Worm (Caenorhabditis elegans) whole organism, L3 larva: ENCODE measurements around the gene Y49F6B.9.
A peak's percentile ranks its signal among the peaks of the same experiment; 100 is the strongest.

Experiments used
- R02D3.7 ChIP-seq: fragments of 150-350 bp; optimal IDR thresholded peaks from 2 replicates; lab custom pipeline; 2014; ENCODE audit warnings: missing biosample characterization, missing genetic modification characterization
- ZK546.5 ChIP-seq: sonication (generic microtip); optimal IDR thresholded peaks from 2 replicates; lab custom pipeline; 2017; ENCODE audit warnings: missing biosample characterization, missing genetic modification characterization
- aly-2 ChIP-seq: fragments of 150-350 bp; optimal IDR thresholded peaks from 2 replicates; lab custom pipeline; 2014; ENCODE audit warnings: missing biosample characterization, missing genetic modification characterization
- ceh-16 ChIP-seq: sonication (generic microtip); optimal IDR thresholded peaks from 2 replicates; lab custom pipeline; 2017; ENCODE audit warnings: missing biosample characterization, missing genetic modification characterization
- ceh-28 ChIP-seq: fragments of 150-350 bp; optimal IDR thresholded peaks from 2 replicates; lab custom pipeline; 2014; ENCODE audit warnings: missing biosample characterization, missing genetic modification reagents, missing genetic modification characterization
- ceh-82 ChIP-seq: fragments of 150-350 bp; optimal IDR thresholded peaks from 2 replicates; lab custom pipeline; 2014; ENCODE audit warnings: missing biosample characterization, missing genetic modification characterization
- ceh-9 ChIP-seq: sonication (generic microtip); optimal IDR thresholded peaks from 2 replicates; lab custom pipeline; 2018; ENCODE audit warnings: missing biosample characterization, missing genetic modification characterization
- egl-27 ChIP-seq: sonication (generic microtip); optimal IDR thresholded peaks from 4 replicates; lab custom pipeline; 2017; ENCODE audit warnings: missing biosample characterization, missing genetic modification reagents, missing genetic modification characterization
- egl-5 ChIP-seq: fragments of 150-350 bp; optimal IDR thresholded peaks from 2 replicates; lab custom pipeline; 2017; ENCODE audit warnings: missing biosample characterization, missing genetic modification reagents, missing genetic modification characterization, inconsistent platforms
- elt-1 ChIP-seq: fragments of 150-350 bp; optimal IDR thresholded peaks from 2 replicates; lab custom pipeline; 2014; ENCODE audit warnings: missing biosample characterization, missing genetic modification characterization
- elt-2 ChIP-seq: sonication (generic microtip); optimal IDR thresholded peaks from 2 replicates; lab custom pipeline; 2016; ENCODE audit warnings: missing genetic modification reagents, mild to moderate bottlenecking, missing genetic modification characterization, missing compliant biosample characterization
- elt-3 ChIP-seq, 3 experiments: fragments of 150-350 bp in 1 of 3; sonication (generic microtip) in 2 of 3; optimal IDR thresholded peaks; 2 replicates in 2 of 3; 4 replicates in 1 of 3; lab custom pipeline; 2014 to 2017; ENCODE audit warnings: missing biosample characterization in 3 of 3, missing genetic modification characterization in 3 of 3
- eor-1 ChIP-seq, 2 experiments: fragments of 150-350 bp; optimal IDR thresholded peaks; 2 replicates each; lab custom pipeline; 2014 to 2018; ENCODE audit warnings: missing biosample characterization in 2 of 2, missing genetic modification characterization in 2 of 2
- fkh-10 ChIP-seq: sonication (generic microtip); optimal IDR thresholded peaks from 2 replicates; lab custom pipeline; 2017; ENCODE audit warnings: missing biosample characterization, missing genetic modification reagents, missing genetic modification characterization
- hmg-11 ChIP-seq: sonication (generic microtip); optimal IDR thresholded peaks from 2 replicates; lab custom pipeline; 2016; ENCODE audit warnings: missing genetic modification characterization, missing compliant biosample characterization
- jun-1 ChIP-seq: fragments of 150-350 bp; optimal IDR thresholded peaks from 2 replicates; lab custom pipeline; 2014; ENCODE audit warnings: missing biosample characterization, missing genetic modification reagents, missing genetic modification characterization
- lin-15B ChIP-seq: fragments of 150-350 bp; optimal IDR thresholded peaks from 2 replicates; lab custom pipeline; 2014; ENCODE audit warnings: missing biosample characterization, missing genetic modification characterization
- lin-39 ChIP-seq: fragments of 150-350 bp; optimal IDR thresholded peaks from 2 replicates; lab custom pipeline; 2018; ENCODE audit warnings: missing biosample characterization, missing genetic modification reagents, missing genetic modification characterization
- mml-1 ChIP-seq: fragments of 150-350 bp; sonication (generic microtip); optimal IDR thresholded peaks from 3 replicates; lab custom pipeline; 2014; ENCODE audit warnings: missing biosample characterization, missing genetic modification characterization
- nfya-1 ChIP-seq: sonication (generic microtip); optimal IDR thresholded peaks from 2 replicates; lab custom pipeline; 2017; ENCODE audit warnings: missing genetic modification characterization, mild to moderate bottlenecking, missing compliant biosample characterization, antibody characterized with exemption, moderate library complexity; ENCODE audit not compliant: insufficient read depth
- nhr-11 ChIP-seq: fragments of 150-350 bp; optimal IDR thresholded peaks from 2 replicates; lab custom pipeline; 2014; ENCODE audit warnings: missing biosample characterization, missing genetic modification characterization
- nhr-12 ChIP-seq: fragments of 150-350 bp; optimal IDR thresholded peaks from 2 replicates; lab custom pipeline; 2014; ENCODE audit warnings: missing biosample characterization, missing genetic modification characterization
- nhr-23 ChIP-seq: fragments of 150-350 bp; optimal IDR thresholded peaks from 2 replicates; lab custom pipeline; 2014; ENCODE audit warnings: missing biosample characterization, missing genetic modification reagents, missing genetic modification characterization
- nhr-237 ChIP-seq: fragments of 150-350 bp; optimal IDR thresholded peaks from 2 replicates; lab custom pipeline; 2014; ENCODE audit warnings: missing biosample characterization, missing genetic modification characterization
- nhr-25 ChIP-seq: sonication (generic microtip); optimal IDR thresholded peaks from 2 replicates; lab custom pipeline; 2017; ENCODE audit warnings: missing biosample characterization, missing genetic modification characterization
- nhr-28 ChIP-seq: fragments of 150-350 bp; optimal IDR thresholded peaks from 2 replicates; lab custom pipeline; 2014; ENCODE audit warnings: missing biosample characterization, missing genetic modification characterization
- nhr-67 ChIP-seq: fragments of 150-350 bp; optimal IDR thresholded peaks from 2 replicates; lab custom pipeline; 2014; ENCODE audit warnings: missing biosample characterization, missing genetic modification characterization
- nhr-76 ChIP-seq: fragments of 150-350 bp; sonication (generic microtip); optimal IDR thresholded peaks from 5 replicates; lab custom pipeline; 2014; ENCODE audit warnings: missing biosample characterization, missing genetic modification characterization
- pha-4 ChIP-seq: fragments of 150-350 bp; optimal IDR thresholded peaks from 2 replicates; lab custom pipeline; 2014; ENCODE audit warnings: missing biosample characterization, missing genetic modification reagents, missing genetic modification characterization
- pqm-1 ChIP-seq: fragments of 150-350 bp; optimal IDR thresholded peaks from 2 replicates; lab custom pipeline; 2017; ENCODE audit warnings: missing biosample characterization, missing genetic modification characterization, inconsistent platforms
- sea-2 ChIP-seq: fragments of 150-350 bp; sonication (generic microtip); optimal IDR thresholded peaks from 4 replicates; lab custom pipeline; 2014; ENCODE audit warnings: missing biosample characterization, missing genetic modification reagents, missing genetic modification characterization
- skn-1 ChIP-seq: fragments of 150-350 bp; optimal IDR thresholded peaks from 2 replicates; lab custom pipeline; 2014; ENCODE audit warnings: missing biosample characterization, missing genetic modification characterization
- snpc-4 ChIP-seq: fragments of 150-350 bp; optimal IDR thresholded peaks from 2 replicates; lab custom pipeline; 2014; ENCODE audit warnings: missing biosample characterization, missing genetic modification characterization
- tbx-2 ChIP-seq: sonication (generic microtip); optimal IDR thresholded peaks from 2 replicates; lab custom pipeline; 2016; ENCODE audit warnings: mild to moderate bottlenecking, missing genetic modification characterization, missing compliant biosample characterization
- unc-39 ChIP-seq: sonication (generic microtip); optimal IDR thresholded peaks from 4 replicates; lab custom pipeline; 2017; ENCODE audit warnings: missing biosample characterization, missing genetic modification characterization
- zag-1 ChIP-seq: fragments of 150-350 bp; optimal IDR thresholded peaks from 2 replicates; lab custom pipeline; 2014; ENCODE audit warnings: missing biosample characterization, missing genetic modification characterization
- ztf-11 ChIP-seq: fragments of 150-350 bp; optimal IDR thresholded peaks from 2 replicates; lab custom pipeline; 2014; ENCODE audit warnings: missing biosample characterization, missing genetic modification characterization
- ztf-4 ChIP-seq: fragments of 150-350 bp; optimal IDR thresholded peaks from 2 replicates; lab custom pipeline; 2014; ENCODE audit warnings: missing biosample characterization, missing genetic modification characterization

Gene Y49F6B.9

ce11 chrII:3499386-3499785 is at the start of gene Y49F6B.9:
Y49F6B.9 (minus strand) TSS chrII:3499387.
- TF ChIP-seq nhr-23 (tag; lab: Kevin White, UChicago) (no peak), R02D3.7 (tag; lab: Kevin White, UChicago) (no peak), pqm-1 (tag; lab: Kevin White, UChicago) (no peak), lin-15B (tag; lab: Kevin White, UChicago) (no peak), eor-1 (tag; optimal IDR thresholded peaks at IDR 0.05; lab: Kevin White, UChicago) (no peak), aly-2 (tag; lab: Kevin White, UChicago) (no peak), nhr-12 (tag; lab: Kevin White, UChicago) (no peak), skn-1 (tag; lab: Kevin White, UChicago) (no peak), unc-39 (no peak), egl-5 (no peak), egl-27 (tag; lab: Kevin White, UChicago) (no peak), nhr-237 (no peak), elt-3 (tag; optimal IDR thresholded peaks at IDR 0.05; lab: Kevin White, UChicago) (no peak), ztf-4 (tag; lab: Kevin White, UChicago) (no peak), ceh-9 (no peak), jun-1 (tag; lab: Kevin White, UChicago) (no peak)

- TF ChIP-seq skn-1 (tag; lab: Kevin White, UChicago) = peak; percentile 6
- no peak for TF ChIP-seq elt-3 (tag; optimal IDR thresholded peaks at IDR 0.05; lab: Kevin White, UChicago)
- TF ChIP-seq lin-39 = peak; percentile 71
- TF ChIP-seq hmg-11 (tag; lab: Kevin White, UChicago) = peak; percentile 81
- no peak for TF ChIP-seq mml-1 (tag; lab: Kevin White, UChicago)
- no peak for TF ChIP-seq jun-1 (tag; lab: Kevin White, UChicago)
- TF ChIP-seq elt-1 (tag; lab: Kevin White, UChicago) = peak; percentile 23
- peak; percentile 70 for TF ChIP-seq nfya-1 (tag; lab: Kevin White, UChicago)
- TF ChIP-seq lin-15B (tag; lab: Kevin White, UChicago) = peak; percentile 81
- TF ChIP-seq nhr-12 (tag; lab: Kevin White, UChicago) = no peak
- TF ChIP-seq zag-1 (tag; lab: Kevin White, UChicago) = no peak
- peak; percentile 29 for TF ChIP-seq nhr-23 (tag; lab: Kevin White, UChicago)
- no peak for TF ChIP-seq ceh-16
These were observed 48.1 kb upstream of the Y49F6B.9 start for ce11 chrII:3547282-3547681.

- TF ChIP-seq zag-1 (tag; lab: Kevin White, UChicago) (no peak), fkh-10 (GFP tag; lab: Kevin White, UChicago) (no peak), tbx-2 (tag; lab: Kevin White, UChicago) (no peak), nhr-76 (no peak), ZK546.5 (tag; lab: Kevin White, UChicago) (no peak), nhr-12 (tag; lab: Kevin White, UChicago) (no peak), pha-4 (no peak), nhr-67 (tag; lab: Kevin White, UChicago) (no peak), nhr-11 (tag; lab: Kevin White, UChicago) (no peak), lin-15B (tag; lab: Kevin White, UChicago) (no peak), nhr-25 (tag; lab: Kevin White, UChicago) (no peak), eor-1 (tag; optimal IDR thresholded peaks at IDR 0.05; lab: Kevin White, UChicago) (no peak), skn-1 (tag; lab: Kevin White, UChicago) (no peak), ceh-28 (tag; lab: Kevin White, UChicago) (no peak), pqm-1 (tag; lab: Kevin White, UChicago) (no peak), sea-2 (no peak), R02D3.7 (tag; lab: Kevin White, UChicago) (no peak), hmg-11 (tag; lab: Kevin White, UChicago) (no peak), elt-2 (tag; lab: Kevin White, UChicago) (no peak)
These were observed 47.3 kb upstream of the Y49F6B.9 start, which contains the start of gene apd-3 for ce11 chrII:3546381-3546931. apd-3 (minus strand) TSS chrII:3546431.

- TF ChIP-seq nhr-11 (tag; lab: Kevin White, UChicago) = no peak
- TF ChIP-seq ztf-4 (tag; lab: Kevin White, UChicago) = no peak
- TF ChIP-seq aly-2 (tag; lab: Kevin White, UChicago) = no peak
- TF ChIP-seq nhr-67 (tag; lab: Kevin White, UChicago) = no peak
- TF ChIP-seq ceh-82 (tag; lab: Kevin White, UChicago) = no peak
- no peak for TF ChIP-seq nhr-28 (tag; lab: Kevin White, UChicago)
- no peak for TF ChIP-seq elt-3 (tag; optimal IDR thresholded peaks at IDR 0.05; lab: Kevin White, UChicago)
- TF ChIP-seq lin-15B (tag; lab: Kevin White, UChicago) = no peak
- no peak for TF ChIP-seq lin-39
- no peak for TF ChIP-seq zag-1 (tag; lab: Kevin White, UChicago)
- no peak for TF ChIP-seq pqm-1 (tag; lab: Kevin White, UChicago)
- TF ChIP-seq ceh-9 = no peak
- no peak for TF ChIP-seq nfya-1 (tag; lab: Kevin White, UChicago)
- TF ChIP-seq nhr-237 = no peak
- TF ChIP-seq hmg-11 (tag; lab: Kevin White, UChicago) = no peak
- no peak for TF ChIP-seq ztf-11 (tag; lab: Kevin White, UChicago)
- no peak for TF ChIP-seq ZK546.5 (tag; lab: Kevin White, UChicago)
- TF ChIP-seq snpc-4 (tag; lab: Kevin White, UChicago) = no peak
- TF ChIP-seq egl-27 (tag; lab: Kevin White, UChicago) = no peak
These were observed 41.0 kb upstream of the Y49F6B.9 start for ce11 chrII:3540151-3540550.
